Worm (Caenorhabditis elegans) whole organism, early embryonic: ENCODE data around the gene pgm-2.

Experiments
- B0310.2 ChIP-seq: sonication (generic microtip); optimal IDR thresholded peaks from 2 replicates; lab custom pipeline; 2016; ENCODE audit warnings: mild to moderate bottlenecking, missing genetic modification characterization, missing compliant biosample characterization
- ama-1 ChIP-seq: fragments of 150-350 bp; optimal IDR thresholded peaks from 2 replicates; lab custom pipeline; 2014
- ceh-13 ChIP-seq: fragments of 200-800 bp; sonication (Bioruptor generic); optimal IDR thresholded peaks from 2 replicates; lab custom pipeline; 2018; ENCODE audit warnings: mild to moderate bottlenecking, missing genetic modification characterization, missing compliant biosample characterization
- flt-1 ChIP-seq: fragments of 200-800 bp; sonication (Bioruptor generic); IDR thresholded peaks from 2 replicates; pipeline ENCODE4 v1.3.6; 2022; ENCODE audit warnings: missing genetic modification characterization, missing compliant biosample characterization
- scrt-1 ChIP-seq: fragments of 200-800 bp; sonication (Bioruptor generic); IDR thresholded peaks from 2 replicates; pipeline ENCODE4 v1.3.6; 2022; ENCODE audit warnings: missing genetic modification characterization, missing compliant biosample characterization
- tbx-11 ChIP-seq: fragments of 200-800 bp; sonication (Bioruptor generic); IDR thresholded peaks from 2 replicates; pipeline ENCODE4 v1.3.6; 2022; ENCODE audit warnings: missing genetic modification characterization, missing compliant biosample characterization

DNA sequence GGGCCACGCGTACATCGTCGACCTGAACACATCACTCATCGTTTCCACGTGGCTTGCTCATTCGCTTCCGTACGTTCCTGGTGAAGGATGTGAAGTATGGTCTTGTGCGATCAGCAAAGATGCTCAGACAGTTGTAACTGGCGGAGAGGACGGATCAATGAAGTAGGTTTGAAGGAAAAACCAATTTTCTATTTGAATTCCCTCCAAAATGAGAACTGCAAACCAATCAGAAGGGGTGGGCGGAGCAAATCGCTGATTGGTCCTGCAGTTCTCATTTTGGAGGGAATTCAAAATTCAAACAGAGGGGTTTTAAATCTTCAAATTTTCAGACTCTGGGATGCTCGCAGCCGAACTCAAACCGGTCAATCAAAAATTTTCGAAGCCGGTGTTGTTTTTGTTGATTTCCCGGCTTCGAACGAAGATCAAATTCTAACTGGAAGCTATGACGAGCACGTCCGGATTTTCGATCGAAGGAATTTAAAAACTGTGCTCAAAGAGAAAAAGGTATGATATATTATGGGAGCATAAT, 18.3 kb downstream of the pgm-2 start:
- no peak for TF ChIP-seq flt-1 (GFP tag; lab: Robert Waterston, UW)
- TF ChIP-seq B0310.2 (tag; lab: Kevin White, UChicago), result no peak
- no peak for TF ChIP-seq tbx-11 (GFP tag; lab: Robert Waterston, UW)
- no peak for TF ChIP-seq scrt-1
- no peak for TF ChIP-seq ama-1
- TF ChIP-seq ceh-13 (GFP tag; lab: Kevin White, UChicago), result no peak
